Worm (Caenorhabditis elegans) whole organism, L4 larva: Measurements from ENCODE around the gene pst-2.

ENCODE experiments used
- Y5F2A.4 ChIP-seq: fragments of 200-800 bp; sonication (Bioruptor generic); optimal IDR thresholded peaks from 2 replicates; lab custom pipeline; 2018; ENCODE audit warnings: mild to moderate bottlenecking, missing genetic modification characterization, missing compliant biosample characterization
- ceh-28 ChIP-seq: fragments of 150-350 bp; optimal IDR thresholded peaks from 2 replicates; lab custom pipeline; 2014; ENCODE audit warnings: missing biosample characterization, missing genetic modification reagents, missing genetic modification characterization
- ces-1 ChIP-seq: fragments of 150-350 bp; sonication (generic microtip); optimal IDR thresholded peaks from 4 replicates; lab custom pipeline; 2014; ENCODE audit warnings: missing biosample characterization, missing genetic modification reagents, missing genetic modification characterization
- dmd-9 ChIP-seq: fragments of 200-800 bp; sonication (Bioruptor generic); IDR thresholded peaks from 2 replicates; pipeline ENCODE4 v1.3.6; 2022; ENCODE audit warnings: missing genetic modification reagents, missing genetic modification characterization, missing compliant biosample characterization
- fos-1 ChIP-seq: fragments of 150-350 bp; optimal IDR thresholded peaks from 2 replicates; lab custom pipeline; 2014; ENCODE audit warnings: missing biosample characterization, missing genetic modification characterization
- nhr-11 ChIP-seq: fragments of 150-350 bp; optimal IDR thresholded peaks from 2 replicates; lab custom pipeline; 2014; ENCODE audit warnings: missing biosample characterization, missing genetic modification characterization
- nhr-237 ChIP-seq: sonication (generic microtip); optimal IDR thresholded peaks from 2 replicates; lab custom pipeline; 2017; ENCODE audit warnings: missing biosample characterization, missing genetic modification characterization
- nhr-25 ChIP-seq: sonication (generic microtip); optimal IDR thresholded peaks from 2 replicates; lab custom pipeline; 2017; ENCODE audit warnings: missing genetic modification characterization, mild to moderate bottlenecking, missing compliant biosample characterization, antibody characterized with exemption, moderate library complexity, borderline replicate concordance; ENCODE audit not compliant: insufficient read depth
- nhr-28 ChIP-seq: fragments of 150-350 bp; optimal IDR thresholded peaks from 2 replicates; lab custom pipeline; 2014; ENCODE audit warnings: missing biosample characterization, missing genetic modification characterization
- nhr-76 ChIP-seq: fragments of 150-350 bp; optimal IDR thresholded peaks from 2 replicates; lab custom pipeline; 2014; ENCODE audit warnings: missing biosample characterization, missing genetic modification characterization
- nhr-77 ChIP-seq: fragments of 150-350 bp; optimal IDR thresholded peaks from 2 replicates; lab custom pipeline; 2014; ENCODE audit warnings: missing biosample characterization, missing genetic modification characterization
- unc-62 ChIP-seq, 3 experiments: fragments of 150-350 bp in 1 of 3; sonication (generic microtip); optimal IDR thresholded peaks in 2 of 3; peaks in 1 of 3; 1 replicate in 1 of 3; 2 replicates in 2 of 3; lab custom pipeline; 2014 to 2017; ENCODE audit warnings: missing biosample characterization in 3 of 3, missing genetic modification characterization in 3 of 3, missing genetic modification reagents in 3 of 3, missing genotype in 1 of 3
- ztf-11 ChIP-seq: fragments of 150-350 bp; optimal IDR thresholded peaks from 2 replicates; lab custom pipeline; 2014; ENCODE audit warnings: missing biosample characterization, missing genetic modification characterization

ce11 chrIII:5711881-5712643 lies 31.8 kb downstream of the pst-2 start:
- TF ChIP-seq dmd-9 (no peak), nhr-237 (tag; lab: Kevin White, UChicago) (no peak), nhr-25 (tag; lab: Kevin White, UChicago) (no peak), nhr-11 (tag; lab: Kevin White, UChicago) (no peak), ceh-28 (tag; lab: Kevin White, UChicago) (no peak), Y5F2A.4 (GFP tag; lab: Kevin White, UChicago) (no peak), nhr-28 (tag; lab: Kevin White, UChicago) (no peak), fos-1 (tag; lab: Kevin White, UChicago) (no peak), unc-62 (GFP tag; optimal IDR thresholded peaks at IDR 0.05 in 1 of 2; lab: Kevin White, UChicago) (peak in 1 of 2 experiments; percentile 32), unc-62 (tag; optimal IDR thresholded peaks at IDR 0.05; lab: Kevin White, UChicago) (no peak), ces-1 (GFP tag; lab: Kevin White, UChicago) (no peak), nhr-76 (no peak), nhr-77 (tag; lab: Kevin White, UChicago) (no peak), ztf-11 (tag; lab: Kevin White, UChicago) (no peak)
